Fruit fly (Drosophila melanogaster) whole organism, embryonic: Measurements from ENCODE around the gene CG10801.

Experiments
- Atf-2 ChIP-seq: fragments of 200-800 bp; sonication (Bioruptor generic); optimal IDR thresholded peaks from 2 replicates; lab custom pipeline; 2016; ENCODE audit warnings: missing biosample characterization, missing genetic modification characterization
- Atf6 ChIP-seq: fragments of 200-800 bp; sonication (Bioruptor generic); IDR thresholded peaks from 2 replicates; pipeline ENCODE4 v1.3.6; 2022; ENCODE audit warnings: missing biosample characterization, missing genetic modification characterization
- Blimp-1 ChIP-seq: fragments of 200-800 bp; sonication (Bioruptor generic); optimal IDR thresholded peaks from 3 replicates; lab custom pipeline; 2018; ENCODE audit warnings: missing biosample characterization, missing genetic modification characterization, mild to moderate bottlenecking, moderate library complexity, missing genetic modification reagents
- CG1024 ChIP-seq: fragments of 200-800 bp; sonication (Bioruptor generic); IDR thresholded peaks from 2 replicates; pipeline ENCODE4 v1.3.6; 2022; ENCODE audit warnings: missing biosample characterization, missing genetic modification characterization
- CG11695 ChIP-seq: fragments of 200-800 bp; sonication (Bioruptor generic); IDR thresholded peaks from 3 replicates; pipeline ENCODE4 v1.3.6; 2022; ENCODE audit warnings: missing biosample characterization, missing genetic modification characterization
- CG11696 ChIP-seq: fragments of 200-800 bp; sonication (Bioruptor generic); IDR thresholded peaks from 2 replicates; pipeline ENCODE4 v1.3.6; 2022; ENCODE audit warnings: missing biosample characterization, missing genetic modification characterization
- CG12104 ChIP-seq: fragments of 200-800 bp; sonication (Bioruptor generic); optimal IDR thresholded peaks from 3 replicates; lab custom pipeline; 2016; ENCODE audit warnings: missing biosample characterization, missing genetic modification characterization
- CG12391 ChIP-seq: fragments of 200-800 bp; sonication (Bioruptor generic); optimal IDR thresholded peaks from 3 replicates; lab custom pipeline; 2018; ENCODE audit warnings: missing biosample characterization, mild to moderate bottlenecking, missing genetic modification characterization, moderate library complexity
- CG17186 ChIP-seq: fragments of 200-800 bp; sonication (Bioruptor generic); optimal IDR thresholded peaks from 3 replicates; lab custom pipeline; 2017; ENCODE audit warnings: missing biosample characterization, missing genetic modification reagents, missing genetic modification characterization
- CG17328 ChIP-seq: fragments of 200-800 bp; sonication (Bioruptor generic); IDR thresholded peaks from 2 replicates; pipeline ENCODE4 v1.3.6; 2022; ENCODE audit warnings: missing biosample characterization, missing genetic modification characterization
- CG17612 ChIP-seq: fragments of 200-800 bp; sonication (Bioruptor generic); IDR thresholded peaks from 2 replicates; pipeline ENCODE4 v1.3.6; 2022; ENCODE audit warnings: missing biosample characterization, missing genetic modification characterization
- CG17829 ChIP-seq: fragments of 200-800 bp; optimal IDR thresholded peaks from 2 replicates; lab custom pipeline; 2019; ENCODE audit warnings: missing biosample characterization, mild to moderate bottlenecking, missing genetic modification characterization, moderate library complexity
- CG18262 ChIP-seq: fragments of 200-800 bp; optimal IDR thresholded peaks from 3 replicates; lab custom pipeline; 2019; ENCODE audit warnings: missing biosample characterization, mild to moderate bottlenecking, missing genetic modification characterization, moderate library complexity
- CG18476 ChIP-seq: fragments of 200-800 bp; sonication (Bioruptor generic); optimal IDR thresholded peaks from 2 replicates; lab custom pipeline; 2016; ENCODE audit warnings: missing biosample characterization, mild to moderate bottlenecking, missing genetic modification characterization
- CG18619 ChIP-seq: fragments of 200-800 bp; sonication (Bioruptor generic); optimal IDR thresholded peaks from 3 replicates; lab custom pipeline; 2017; ENCODE audit warnings: missing biosample characterization, mild to moderate bottlenecking, missing genetic modification characterization
- CG18764 ChIP-seq: fragments of 200-800 bp; sonication (Bioruptor generic); optimal IDR thresholded peaks from 3 replicates; lab custom pipeline; 2016; ENCODE audit warnings: missing biosample characterization, missing genetic modification characterization
- CG2712 ChIP-seq: fragments of 200-800 bp; optimal IDR thresholded peaks from 3 replicates; lab custom pipeline; 2019; ENCODE audit warnings: missing biosample characterization, mild to moderate bottlenecking, missing genetic modification characterization, moderate library complexity
- CG31224 ChIP-seq: fragments of 200-800 bp; sonication (Bioruptor generic); IDR thresholded peaks from 2 replicates; pipeline ENCODE4 v1.3.6; 2022; ENCODE audit warnings: missing biosample characterization, missing genetic modification characterization
- CG6765 ChIP-seq: fragments of 200-800 bp; sonication (Bioruptor generic); optimal IDR thresholded peaks from 3 replicates; lab custom pipeline; 2017; ENCODE audit warnings: missing biosample characterization, mild to moderate bottlenecking, missing genetic modification characterization
- CG7357 ChIP-seq: fragments of 200-800 bp; sonication (Bioruptor generic); IDR thresholded peaks from 3 replicates; pipeline ENCODE4 v1.3.6; 2022; ENCODE audit warnings: missing biosample characterization, missing genetic modification characterization
- CG7928 ChIP-seq: fragments of 200-800 bp; sonication (Bioruptor generic); optimal IDR thresholded peaks from 2 replicates; lab custom pipeline; 2017; ENCODE audit warnings: missing biosample characterization, mild to moderate bottlenecking, missing genetic modification characterization
- CG8359 ChIP-seq: fragments of 200-800 bp; sonication (Bioruptor generic); optimal IDR thresholded peaks from 2 replicates; lab custom pipeline; 2017; ENCODE audit warnings: missing biosample characterization, mild to moderate bottlenecking, missing genetic modification characterization, borderline replicate concordance
- CG8388 ChIP-seq: fragments of 200-800 bp; sonication (Bioruptor generic); optimal IDR thresholded peaks from 2 replicates; lab custom pipeline; 2019; ENCODE audit warnings: missing biosample characterization, mild to moderate bottlenecking, missing genetic modification characterization, moderate library complexity
- CG9932 ChIP-seq: fragments of 200-800 bp; sonication (Bioruptor generic); IDR thresholded peaks from 2 replicates; pipeline ENCODE4 v1.3.6; 2022; ENCODE audit warnings: missing biosample characterization, missing genetic modification characterization
- Deaf1 ChIP-seq: fragments of 200-800 bp; optimal IDR thresholded peaks from 3 replicates; lab custom pipeline; 2019; ENCODE audit warnings: missing biosample characterization, mild to moderate bottlenecking, missing genetic modification characterization, moderate library complexity
- Dip2 ChIP-seq: fragments of 200-800 bp; sonication (Bioruptor generic); IDR thresholded peaks from 2 replicates; pipeline ENCODE4 v1.3.6; 2022; ENCODE audit warnings: missing biosample characterization, missing genetic modification characterization
- E2f1 ChIP-seq: fragments of 200-800 bp; sonication (Bioruptor generic); IDR thresholded peaks from 2 replicates; pipeline ENCODE4 v1.3.6; 2022; ENCODE audit warnings: missing biosample characterization, missing genetic modification characterization
- Gsc ChIP-seq: fragments of 200-800 bp; sonication (Bioruptor generic); IDR thresholded peaks from 2 replicates; pipeline ENCODE4 v1.3.6; 2022; ENCODE audit warnings: missing biosample characterization, missing genetic modification characterization
- Hmr ChIP-seq: fragments of 200-800 bp; sonication (Bioruptor generic); optimal IDR thresholded peaks from 3 replicates; lab custom pipeline; 2017; ENCODE audit warnings: mild to moderate bottlenecking, missing biosample characterization, missing genetic modification reagents, missing genetic modification characterization
- MTF-1 ChIP-seq: fragments of 200-800 bp; sonication (Bioruptor generic); optimal IDR thresholded peaks from 2 replicates; lab custom pipeline; 2018; ENCODE audit warnings: missing biosample characterization, mild to moderate bottlenecking, missing genetic modification characterization, borderline replicate concordance
- Meics ChIP-seq: fragments of 200-800 bp; sonication (Bioruptor generic); optimal IDR thresholded peaks from 2 replicates; lab custom pipeline; 2017; ENCODE audit warnings: missing biosample characterization, mild to moderate bottlenecking, missing genetic modification characterization
- NK7.1 ChIP-seq: fragments of 200-800 bp; sonication (Bioruptor generic); optimal IDR thresholded peaks from 3 replicates; lab custom pipeline; 2016; ENCODE audit warnings: missing biosample characterization, missing genetic modification characterization
- Nf-YB ChIP-seq: fragments of 200-800 bp; sonication (Bioruptor generic); optimal IDR thresholded peaks from 3 replicates; lab custom pipeline; 2019; ENCODE audit warnings: missing biosample characterization, mild to moderate bottlenecking, missing genetic modification characterization, moderate library complexity
- Rx ChIP-seq: fragments of 200-800 bp; sonication (Bioruptor generic); IDR thresholded peaks from 2 replicates; pipeline ENCODE4 v1.3.6; 2022; ENCODE audit warnings: missing biosample characterization, missing genetic modification characterization
- Taf1 ChIP-seq: fragments of 200-800 bp; sonication (Bioruptor generic); IDR thresholded peaks from 2 replicates; pipeline ENCODE4 v1.3.6; 2022; ENCODE audit warnings: missing biosample characterization, missing genetic modification characterization
- Usf ChIP-seq: fragments of 200-800 bp; sonication (Bioruptor generic); optimal IDR thresholded peaks from 2 replicates; lab custom pipeline; 2017; ENCODE audit warnings: missing genotype, missing biosample characterization, missing genetic modification characterization
- amos ChIP-seq: fragments of 200-800 bp; sonication (Bioruptor generic); IDR thresholded peaks from 2 replicates; pipeline ENCODE4 v1.3.6; 2022; ENCODE audit warnings: missing biosample characterization, missing genetic modification characterization; ENCODE audit not compliant: partially characterized antibody
- cas ChIP-seq: fragments of 200-800 bp; sonication (Bioruptor generic); IDR thresholded peaks from 2 replicates; pipeline ENCODE4 v1.3.6; 2022; ENCODE audit warnings: missing biosample characterization, missing genetic modification characterization
- crp ChIP-seq, 2 experiments: fragments of 200-800 bp; sonication (Bioruptor generic); optimal IDR thresholded peaks; 2 replicates in 1 of 2; 3 replicates in 1 of 2; lab custom pipeline; 2017; ENCODE audit warnings: missing biosample characterization in 2 of 2, missing genetic modification characterization in 2 of 2, mild to moderate bottlenecking in 1 of 2, moderate library complexity in 1 of 2
- dpn ChIP-seq, 2 experiments: fragments of 200-800 bp; sonication (Bioruptor generic); optimal IDR thresholded peaks; 3 replicates each; lab custom pipeline; 2016; ENCODE audit warnings: missing biosample characterization in 2 of 2, missing genetic modification characterization in 2 of 2
- gcm2 ChIP-seq: fragments of 200-800 bp; sonication (Bioruptor generic); optimal IDR thresholded peaks from 2 replicates; lab custom pipeline; 2016; ENCODE audit warnings: missing biosample characterization, missing genetic modification characterization
- inv ChIP-seq: fragments of 200-800 bp; sonication (Bioruptor generic); IDR thresholded peaks from 2 replicates; pipeline ENCODE4 v1.3.6; 2022; ENCODE audit warnings: missing biosample characterization, missing genetic modification characterization; ENCODE audit not compliant: partially characterized antibody
- jigr1 ChIP-seq: fragments of 200-800 bp; sonication (Bioruptor generic); IDR thresholded peaks from 3 replicates; pipeline ENCODE4 v1.3.6; 2022; ENCODE audit warnings: missing biosample characterization, missing genetic modification characterization
- kni ChIP-seq: fragments of 200-800 bp; sonication (Bioruptor generic); optimal IDR thresholded peaks from 3 replicates; lab custom pipeline; 2017; ENCODE audit warnings: mild to moderate bottlenecking, missing biosample characterization, missing genetic modification reagents, missing genetic modification characterization
- rib ChIP-seq: fragments of 200-800 bp; sonication (Bioruptor generic); IDR thresholded peaks from 2 replicates; pipeline ENCODE4 v1.3.6; 2022; ENCODE audit warnings: missing biosample characterization, missing genetic modification characterization
- sima ChIP-seq: fragments of 200-800 bp; sonication (Bioruptor generic); optimal IDR thresholded peaks from 2 replicates; lab custom pipeline; 2016; ENCODE audit warnings: missing biosample characterization, missing genetic modification characterization
- tup ChIP-seq: fragments of 200-800 bp; sonication (Bioruptor generic); optimal IDR thresholded peaks from 2 replicates; lab custom pipeline; 2016; ENCODE audit warnings: missing biosample characterization, mild to moderate bottlenecking, missing genetic modification characterization, moderate library complexity
- twi ChIP-seq: fragments of 200-800 bp; optimal IDR thresholded peaks from 2 replicates; lab custom pipeline; 2019; ENCODE audit warnings: missing biosample characterization, mild to moderate bottlenecking, missing genetic modification characterization, moderate library complexity
- tx ChIP-seq: fragments of 200-800 bp; sonication (Bioruptor generic); optimal IDR thresholded peaks from 2 replicates; lab custom pipeline; 2016; ENCODE audit warnings: missing biosample characterization, missing genetic modification characterization
- unc-4 ChIP-seq: fragments of 200-800 bp; sonication (Bioruptor generic); IDR thresholded peaks from 2 replicates; pipeline ENCODE4 v1.3.6; 2022; ENCODE audit warnings: missing biosample characterization, missing genetic modification characterization; ENCODE audit not compliant: partially characterized antibody
- usp ChIP-seq: fragments of >200 bp; optimal IDR thresholded peaks from 2 replicates; lab custom pipeline; 2017; ENCODE audit warnings: missing biosample characterization, missing genetic modification characterization
- vvl ChIP-seq: fragments of 200-800 bp; sonication (Bioruptor generic); IDR thresholded peaks from 2 replicates; pipeline ENCODE4 v1.3.6; 2022; ENCODE audit warnings: missing biosample characterization, missing genetic modification characterization

The CG10801 gene

DNA sequence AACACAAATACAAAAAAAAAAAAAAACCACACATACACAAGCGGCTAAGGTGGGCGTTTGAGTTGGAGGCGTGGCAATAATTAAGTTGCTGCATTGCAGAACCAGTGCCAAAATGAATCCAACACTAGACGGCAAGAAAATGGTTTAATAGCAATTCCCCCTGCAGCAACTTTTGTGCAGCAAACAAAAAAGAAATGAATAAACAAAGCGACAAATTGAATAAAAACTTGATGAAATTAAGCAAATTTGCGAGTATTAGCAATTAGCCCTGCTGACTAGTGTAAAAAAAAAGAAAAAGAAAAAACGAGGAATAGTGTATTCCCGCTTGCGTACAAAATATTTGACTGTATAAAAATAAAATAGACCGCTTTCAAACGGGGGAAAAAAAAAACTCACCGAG, 5.7 kb upstream of the CG10801 start (continued):
- TF ChIP-seq CG8359 (GFP tag; lab: Kevin White, UChicago) (no peak), CG1024 (GFP tag; lab: Robert Waterston, UW) (no peak), Atf6 (no peak), unc-4 (no peak), tup (GFP tag; lab: Kevin White, UChicago) (no peak), Dip2 (GFP tag; lab: Robert Waterston, UW) (no peak), CG12104 (GFP tag; lab: Kevin White, UChicago) (no peak), CG2712 (tag; lab: Kevin White, UChicago) (peak; percentile 48), CG17612 (no peak), CG17186 (GFP tag; lab: Kevin White, UChicago) (no peak), CG18262 (peak; percentile 20), E2f1 (GFP tag; lab: Robert Waterston, UW) (no peak), CG18619 (GFP tag; lab: Kevin White, UChicago) (no peak), CG18476 (GFP tag; lab: Kevin White, UChicago) (no peak), Gsc (GFP tag; lab: Robert Waterston, UW) (no peak), Usf (GFP tag; lab: Kevin White, UChicago) (no peak), twi (tag; lab: Kevin White, UChicago) (no peak), CG11695 (GFP tag; lab: Robert Waterston, UW) (0 out of 3 replicates have a peak, but pooled peaks have one; percentile 24), Atf-2 (GFP tag; lab: Kevin White, UChicago) (no peak), dpn (GFP tag; optimal IDR thresholded peaks at IDR 0.05; lab: Kevin White, UChicago) (peak in 1 of 2 experiments; percentile 34), CG9932 (no peak), Rx (GFP tag; lab: Robert Waterston, UW) (no peak), rib (GFP tag; lab: Robert Waterston, UW) (no peak), CG17328 (peak; percentile 31; the same call in 1 of the 2 replicates), crp (GFP tag; optimal IDR thresholded peaks at IDR 0.05; lab: Kevin White, UChicago) (no peak), CG31224 (GFP tag; lab: Robert Waterston, UW) (no peak), Deaf1 (tag; lab: Kevin White, UChicago) (no peak), CG8388 (GFP tag; lab: Kevin White, UChicago) (peak; percentile 13), CG7357 (no peak), vvl (no peak), gcm2 (no peak), Meics (GFP tag; lab: Kevin White, UChicago) (no peak), CG7928 (no peak), NK7.1 (GFP tag; lab: Kevin White, UChicago) (no peak), CG6765 (GFP tag; lab: Kevin White, UChicago) (no peak), Hmr (GFP tag; lab: Kevin White, UChicago) (no peak), CG17829 (tag; lab: Kevin White, UChicago) (no peak), sima (no peak), CG18764 (GFP tag; lab: Kevin White, UChicago) (peak; percentile 15), inv (no peak), CG11696 (GFP tag; lab: Robert Waterston, UW) (no peak), Blimp-1 (peak; percentile 41), amos (GFP tag; lab: Robert Waterston, UW) (no peak), jigr1 (no peak), cas (GFP tag; lab: Robert Waterston, UW) (no peak), kni (GFP tag; lab: Kevin White, UChicago) (no peak), Taf1 (GFP tag; lab: Robert Waterston, UW) (no peak), usp (GFP tag; lab: Kevin White, UChicago) (no peak), CG12391 (tag; lab: Kevin White, UChicago) (peak; percentile 13), Nf-YB (GFP tag; lab: Kevin White, UChicago) (no peak), tx (no peak), MTF-1 (GFP tag; lab: Kevin White, UChicago) (no peak)
